Fruit fly (Drosophila melanogaster): ENCODE measurements around the gene Fit1.

DNA sequence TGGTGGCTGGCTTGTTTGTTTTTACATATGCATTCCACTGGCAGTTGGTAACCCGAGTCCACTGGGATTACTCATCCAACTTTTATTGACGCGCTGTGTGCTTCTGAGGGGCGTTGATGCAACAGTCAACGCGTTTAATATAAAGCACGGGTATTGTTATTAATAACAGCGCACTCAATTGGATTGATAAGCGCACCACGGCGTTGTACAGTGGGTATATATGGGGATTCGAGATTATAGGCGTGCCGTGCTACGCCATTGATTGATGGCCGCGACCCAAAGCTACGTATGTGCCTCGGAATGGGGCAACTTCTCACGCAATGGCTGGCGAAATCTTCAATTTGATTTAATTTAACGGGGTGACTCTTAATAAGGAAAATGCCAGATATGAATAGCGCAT lies 3.8 kb downstream of the Fit1 start:
- TF ChIP-seq CTCF (optimal IDR thresholded peaks at IDR 0.05) = no peak
- no peak for TF ChIP-seq CG8478 (optimal IDR thresholded peaks at IDR 0.05)
